Worm (Caenorhabditis elegans) whole organism, dauer: ENCODE results near the gene F02C12.1.

Experiments
- unc-62 ChIP-seq: sonication (generic microtip); optimal IDR thresholded peaks from 2 replicates; lab custom pipeline; 2017; ENCODE audit warnings: missing biosample characterization, missing genetic modification reagents, missing genetic modification characterization

Gene F02C12.1

ce11 chrX:13435116-13435515 lies 33.2 kb downstream of the F02C12.1 start:
- no peak for TF ChIP-seq unc-62 (GFP tag; lab: Kevin White, UChicago)

- TF ChIP-seq unc-62 (GFP tag; lab: Kevin White, UChicago): no peak
Observed at ce11 chrX:13435790-13436472, 34.0 kb downstream of the F02C12.1 start, which contains the start of gene jmjd-3.3. jmjd-3.3 (plus strand) TSS chrX:13436422.

ce11 chrX:13442446-13442845 lies 40.6 kb downstream of the F02C12.1 start:
- no peak for TF ChIP-seq unc-62 (GFP tag; lab: Kevin White, UChicago)

ce11 chrX:13443283-13443682 lies 41.4 kb downstream of the F02C12.1 start:
- no peak for TF ChIP-seq unc-62 (GFP tag; lab: Kevin White, UChicago)

- no peak for TF ChIP-seq unc-62 (GFP tag; lab: Kevin White, UChicago)
Observed at ce11 chrX:13444267-13444666, 42.4 kb downstream of the F02C12.1 start.

- no peak for TF ChIP-seq unc-62 (GFP tag; lab: Kevin White, UChicago)
Observed at ce11 chrX:13446418-13446817, 44.5 kb downstream of the F02C12.1 start, which contains the start of gene set-8. set-8 (plus strand) TSS chrX:13446718.

ce11 chrX:13451578-13451977 lies 49.7 kb downstream of the F02C12.1 start, which contains the start of gene F02D10.6:
F02D10.6 (minus strand) TSS chrX:13451678.
- no peak for TF ChIP-seq unc-62 (GFP tag; lab: Kevin White, UChicago)
